Worm (Caenorhabditis elegans): ENCODE results near the gene ife-3.

Gene ife-3

DNA sequence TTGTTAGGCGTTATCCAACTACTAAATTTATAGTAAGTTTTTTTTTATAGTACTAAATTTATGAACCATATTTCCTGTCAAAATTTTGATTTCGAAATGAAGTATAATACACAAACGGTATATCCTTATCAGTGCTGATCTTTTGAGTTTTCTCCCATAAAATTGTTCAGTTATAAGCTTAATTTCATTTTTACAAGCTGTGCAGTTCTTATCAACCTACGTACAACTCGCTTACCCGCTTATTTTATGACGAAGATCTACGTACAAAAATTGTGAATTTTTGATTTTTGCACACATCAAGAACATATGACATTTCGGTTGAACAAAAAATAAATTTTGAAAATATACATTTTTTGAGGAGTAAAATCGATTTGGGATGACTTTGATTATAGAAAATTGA, 36.4 kb upstream of the ife-3 start:
- peak; percentile 60 for TF ChIP-seq fos-1 (tag; optimal IDR thresholded peaks at IDR 0.05)
- no peak for TF ChIP-seq ztf-1 (GFP tag; conservative IDR thresholded peaks at IDR 0.05)

DNA sequence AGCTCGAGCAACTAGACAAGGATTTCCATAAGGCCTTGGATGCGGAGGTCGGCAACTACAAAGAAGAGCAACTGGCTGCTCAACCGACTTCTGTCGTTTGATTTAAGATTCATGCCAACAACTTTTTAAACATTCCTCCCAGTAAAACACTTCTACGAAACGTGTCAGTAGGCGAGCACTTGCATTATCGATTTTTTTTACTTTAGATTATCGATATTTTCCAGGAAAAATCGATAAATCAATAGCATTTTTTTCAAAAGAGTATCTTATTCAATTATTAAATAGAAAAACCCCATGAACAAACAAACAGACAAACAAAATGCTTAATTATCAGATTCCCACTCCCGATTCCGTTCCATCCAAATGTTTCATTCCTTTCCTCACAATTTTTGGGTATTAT, 35.4 kb upstream of the ife-3 start:
- TF ChIP-seq egl-27 (tag; optimal IDR thresholded peaks at IDR 0.05) (no peak), nhr-25 (tag; optimal IDR thresholded peaks at IDR 0.05) (no peak), nhr-12 (tag; optimal IDR thresholded peaks at IDR 0.05) (no peak), dmd-4 (tag; optimal IDR thresholded peaks at IDR 0.05) (no peak), lin-13 (GFP tag; optimal IDR thresholded peaks at IDR 0.05) (no peak), gmeb-1 (tag; optimal IDR thresholded peaks at IDR 0.05) (no peak), ceh-16 (tag; optimal IDR thresholded peaks at IDR 0.05) (no peak), fos-1 (tag; optimal IDR thresholded peaks at IDR 0.05) (no peak), nhr-11 (tag; optimal IDR thresholded peaks at IDR 0.05) (no peak), crh-2 (tag; optimal IDR thresholded peaks at IDR 0.05) (no peak), ama-1 (optimal IDR thresholded peaks at IDR 0.05) (no peak), peb-1 (tag; optimal IDR thresholded peaks at IDR 0.05) (no peak)

DNA sequence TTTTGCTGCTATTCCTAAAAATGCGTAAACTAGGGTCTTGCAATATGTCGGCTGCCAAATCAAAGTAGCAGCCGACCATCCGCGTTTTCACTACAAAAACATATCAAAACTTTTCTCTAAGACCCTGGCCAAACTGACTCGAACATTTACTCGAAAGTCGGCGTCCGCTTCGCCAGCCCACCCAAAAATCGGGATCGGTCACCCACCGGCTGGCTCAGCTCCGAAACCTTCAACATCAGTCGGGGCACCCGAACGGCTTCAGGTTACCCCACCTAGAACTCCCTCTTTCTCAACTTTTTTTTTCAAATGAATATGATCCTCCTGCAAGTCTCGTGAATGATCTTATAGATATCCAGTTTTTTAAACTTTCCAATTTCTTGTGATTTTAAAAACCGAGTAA, 30.1 kb upstream of the ife-3 start:
- TF ChIP-seq ztf-11 (tag; optimal IDR thresholded peaks at IDR 0.05) (no peak), lin-13 (GFP tag; optimal IDR thresholded peaks at IDR 0.05) (no peak), mab-5 (tag; optimal IDR thresholded peaks at IDR 0.05) (no peak), crh-2 (tag; optimal IDR thresholded peaks at IDR 0.05) (no peak), ZK546.5 (tag; optimal IDR thresholded peaks at IDR 0.05) (no peak), nhr-10 (tag; optimal IDR thresholded peaks at IDR 0.05) (no peak), R02D3.7 (tag; optimal IDR thresholded peaks at IDR 0.05) (no peak), fos-1 (tag; optimal IDR thresholded peaks at IDR 0.05) (no peak), sem-4 (tag; optimal IDR thresholded peaks at IDR 0.05) (no peak), alr-1 (tag; optimal IDR thresholded peaks at IDR 0.05) (no peak), nhr-23 (tag; optimal IDR thresholded peaks at IDR 0.05) (no peak), unc-39 (tag; optimal IDR thresholded peaks at IDR 0.05) (no peak)

DNA sequence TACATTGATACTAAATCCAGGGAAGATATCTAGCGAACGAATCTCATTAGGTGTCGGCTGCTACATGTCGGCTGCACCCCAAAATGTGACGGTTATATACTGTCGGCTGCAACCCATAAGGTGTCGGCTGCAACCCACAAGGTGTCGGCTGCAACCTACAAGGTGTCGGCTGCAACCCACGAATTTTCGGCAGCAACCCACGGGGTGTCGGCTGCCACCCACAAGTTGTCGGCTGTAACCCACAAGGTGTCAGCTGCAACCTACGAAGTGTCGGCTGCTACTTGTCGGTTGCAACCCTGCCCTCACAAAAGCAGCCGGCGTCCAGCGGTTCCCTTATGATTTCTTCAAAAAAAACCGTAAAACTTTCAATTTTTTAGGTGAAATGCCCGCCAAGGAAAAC, 22.2 kb upstream of the ife-3 start:
- TF ChIP-seq sma-9 (GFP tag; optimal IDR thresholded peaks at IDR 0.05) (no peak), sma-9 (tag; optimal IDR thresholded peaks at IDR 0.05) (no peak), nhr-11 (tag; optimal IDR thresholded peaks at IDR 0.05) (no peak), mab-5 (tag; optimal IDR thresholded peaks at IDR 0.05) (no peak), fos-1 (tag; optimal IDR thresholded peaks at IDR 0.05) (no peak), lin-39 (tag; optimal IDR thresholded peaks at IDR 0.05) (no peak), nhr-21 (tag; optimal IDR thresholded peaks at IDR 0.05) (no peak), peb-1 (tag; optimal IDR thresholded peaks at IDR 0.05) (no peak), dmd-4 (tag; optimal IDR thresholded peaks at IDR 0.05) (no peak), mdl-1 (tag; optimal IDR thresholded peaks at IDR 0.05) (no peak), nhr-6 (tag; optimal IDR thresholded peaks at IDR 0.05) (no peak), ceh-16 (tag; optimal IDR thresholded peaks at IDR 0.05) (no peak), Y55F3AM.14 (GFP tag; optimal IDR thresholded peaks at IDR 0.05) (no peak), crh-2 (tag; optimal IDR thresholded peaks at IDR 0.05) (no peak), sma-3 (GFP tag; optimal IDR thresholded peaks at IDR 0.05) (no peak), ama-1 (optimal IDR thresholded peaks at IDR 0.05) (no peak), R02D3.7 (tag; optimal IDR thresholded peaks at IDR 0.05) (no peak), lin-11 (tag; optimal IDR thresholded peaks at IDR 0.05) (no peak), gmeb-1 (tag; optimal IDR thresholded peaks at IDR 0.05) (no peak), C34F6.9 (tag; optimal IDR thresholded peaks at IDR 0.05) (no peak), elt-1 (tag; optimal IDR thresholded peaks at IDR 0.05) (no peak)

DNA sequence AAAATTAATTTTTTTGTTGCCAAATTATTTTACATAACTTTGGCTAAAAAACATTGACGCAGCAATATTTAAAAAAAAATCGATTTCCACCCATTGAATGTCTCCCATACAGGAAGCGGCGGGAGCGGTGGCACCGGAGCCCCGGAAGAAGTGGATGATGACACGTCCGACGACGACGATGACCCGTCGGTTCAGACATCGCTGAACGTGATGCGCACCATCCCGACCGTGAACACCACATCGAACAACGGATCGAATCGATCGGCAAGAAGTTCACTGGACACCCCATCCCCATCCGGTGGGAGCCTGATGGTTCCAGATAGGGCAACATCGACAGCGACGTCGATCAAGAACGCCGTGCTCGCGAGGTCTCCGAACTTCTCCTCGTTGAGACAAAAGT, 20.6 kb upstream of the ife-3 start:
- TF ChIP-seq elt-1 (tag; optimal IDR thresholded peaks at IDR 0.05) (no peak), ama-1 (optimal IDR thresholded peaks at IDR 0.05) (no peak), nhr-77 (tag; optimal IDR thresholded peaks at IDR 0.05) (no peak), aly-2 (tag; optimal IDR thresholded peaks at IDR 0.05) (no peak), unc-39 (tag; optimal IDR thresholded peaks at IDR 0.05) (no peak), ztf-4 (tag; optimal IDR thresholded peaks at IDR 0.05) (no peak), lin-13 (GFP tag; optimal IDR thresholded peaks at IDR 0.05) (no peak), crh-2 (tag; optimal IDR thresholded peaks at IDR 0.05) (no peak), nhr-11 (tag; optimal IDR thresholded peaks at IDR 0.05) (no peak), Y55F3AM.14 (GFP tag; optimal IDR thresholded peaks at IDR 0.05) (no peak)

Measured in whole organism, L2 larva.